Fruit fly (Drosophila melanogaster) whole organism, embryonic: Measurements from ENCODE around the gene fz.

Experiments used
- CG10147 ChIP-seq: fragments of 200-800 bp; sonication (Bioruptor generic); optimal IDR thresholded peaks from 2 replicates; lab custom pipeline; 2019; ENCODE audit warnings: missing biosample characterization, mild to moderate bottlenecking, missing genetic modification characterization, moderate library complexity
- CG11085 ChIP-seq: fragments of 200-800 bp; sonication (Bioruptor generic); IDR thresholded peaks from 2 replicates; pipeline ENCODE4 v1.3.6; 2022; ENCODE audit warnings: missing biosample characterization, missing genetic modification characterization
- CG12769 ChIP-seq: fragments of 200-800 bp; sonication (Bioruptor generic); optimal IDR thresholded peaks from 2 replicates; lab custom pipeline; 2019; ENCODE audit warnings: missing biosample characterization, mild to moderate bottlenecking, missing genetic modification characterization, moderate library complexity
- CG12942 ChIP-seq: fragments of 200-800 bp; sonication (Bioruptor generic); optimal IDR thresholded peaks from 3 replicates; lab custom pipeline; 2016; ENCODE audit warnings: missing biosample characterization, missing genetic modification characterization
- CG13424 ChIP-seq: fragments of 200-800 bp; sonication (Bioruptor generic); optimal IDR thresholded peaks from 2 replicates; lab custom pipeline; 2019; ENCODE audit warnings: missing biosample characterization, mild to moderate bottlenecking, missing genetic modification characterization, moderate library complexity
- CG15269 ChIP-seq: fragments of 200-800 bp; sonication (Bioruptor generic); optimal IDR thresholded peaks from 2 replicates; lab custom pipeline; 2018; ENCODE audit warnings: missing biosample characterization, mild to moderate bottlenecking, missing genetic modification characterization, moderate library complexity
- CG15601 ChIP-seq: fragments of 200-800 bp; sonication (Bioruptor generic); optimal IDR thresholded peaks from 3 replicates; lab custom pipeline; 2019; ENCODE audit warnings: missing biosample characterization, mild to moderate bottlenecking, missing genetic modification characterization, moderate library complexity
- CG1602 ChIP-seq: fragments of 200-800 bp; sonication (Bioruptor generic); optimal IDR thresholded peaks from 3 replicates; lab custom pipeline; 2016; ENCODE audit warnings: missing biosample characterization, missing genetic modification characterization
- CG17568 ChIP-seq: fragments of 200-800 bp; sonication (Bioruptor generic); optimal IDR thresholded peaks from 2 replicates; lab custom pipeline; 2018; ENCODE audit warnings: missing biosample characterization, mild to moderate bottlenecking, missing genetic modification characterization, moderate library complexity
- CG31388 ChIP-seq: fragments of 200-800 bp; sonication (Bioruptor generic); optimal IDR thresholded peaks from 2 replicates; lab custom pipeline; 2016; ENCODE audit warnings: missing biosample characterization, missing genetic modification characterization
- CG3995 ChIP-seq: fragments of 200-800 bp; sonication (Bioruptor generic); optimal IDR thresholded peaks from 3 replicates; lab custom pipeline; 2016; ENCODE audit warnings: missing biosample characterization, missing genetic modification characterization
- CG7372 ChIP-seq: fragments of 200-800 bp; sonication (Bioruptor generic); IDR thresholded peaks from 2 replicates; pipeline ENCODE4 v1.3.6; 2022; ENCODE audit warnings: missing biosample characterization, missing genetic modification characterization
- CG8290 ChIP-seq, 3 experiments: fragments of 200-800 bp; sonication (Bioruptor generic); optimal IDR thresholded peaks; 2 replicates each; lab custom pipeline; 2016 to 2019; ENCODE audit warnings: missing biosample characterization in 3 of 3, missing genetic modification characterization in 3 of 3, mild to moderate bottlenecking in 2 of 3, moderate library complexity in 1 of 3
- CG8478 ChIP-seq: fragments of >200 bp; optimal IDR thresholded peaks from 2 replicates; lab custom pipeline; 2018
- CG8944 ChIP-seq: fragments of 200-800 bp; sonication (Bioruptor generic); optimal IDR thresholded peaks from 3 replicates; lab custom pipeline; 2016; ENCODE audit warnings: missing biosample characterization, missing genetic modification characterization
- CG9215 ChIP-seq: fragments of 200-800 bp; sonication (Bioruptor generic); IDR thresholded peaks from 2 replicates; pipeline ENCODE4 v1.3.6; 2022; ENCODE audit warnings: missing biosample characterization, missing genetic modification characterization
- D19B ChIP-seq: fragments of 200-800 bp; sonication (Bioruptor generic); optimal IDR thresholded peaks from 2 replicates; lab custom pipeline; 2017; ENCODE audit warnings: missing biosample characterization, mild to moderate bottlenecking, missing genetic modification characterization
- Deaf1 ChIP-seq: fragments of 200-800 bp; optimal IDR thresholded peaks from 3 replicates; lab custom pipeline; 2019; ENCODE audit warnings: missing biosample characterization, mild to moderate bottlenecking, missing genetic modification characterization, moderate library complexity
- Dll ChIP-seq: fragments of 200-800 bp; sonication (Bioruptor generic); IDR thresholded peaks from 4 replicates; pipeline ENCODE4 v1.3.6; 2022; ENCODE audit warnings: missing biosample characterization, missing genetic modification characterization; ENCODE audit not compliant: partially characterized antibody
- Fer2 ChIP-seq: fragments of 200-800 bp; sonication (Bioruptor generic); optimal IDR thresholded peaks from 2 replicates; lab custom pipeline; 2018; ENCODE audit warnings: missing biosample characterization, mild to moderate bottlenecking, missing genetic modification characterization, moderate library complexity
- HmgD ChIP-seq: fragments of 200-800 bp; sonication (Bioruptor generic); optimal IDR thresholded peaks from 3 replicates; lab custom pipeline; 2016; ENCODE audit warnings: missing biosample characterization, missing genetic modification characterization
- Hr3 ChIP-seq: fragments of 200-800 bp; sonication (Bioruptor generic); optimal IDR thresholded peaks from 3 replicates; lab custom pipeline; 2016; ENCODE audit warnings: missing biosample characterization, missing genetic modification characterization
- Hr51 ChIP-seq, 2 experiments: fragments of 200-800 bp; sonication (Bioruptor generic); optimal IDR thresholded peaks; 2 replicates in 1 of 2; 3 replicates in 1 of 2; lab custom pipeline; 2016 to 2018; ENCODE audit warnings: missing biosample characterization in 2 of 2, missing genetic modification characterization in 2 of 2, mild to moderate bottlenecking in 1 of 2, moderate library complexity in 1 of 2
- Neu2 ChIP-seq: fragments of 200-800 bp; sonication (Bioruptor generic); optimal IDR thresholded peaks from 3 replicates; lab custom pipeline; 2016; ENCODE audit warnings: missing biosample characterization, missing genetic modification characterization, borderline replicate concordance
- Opbp ChIP-seq: fragments of 200-800 bp; sonication (Bioruptor generic); IDR thresholded peaks from 3 replicates; pipeline ENCODE4 v1.3.6; 2022; ENCODE audit warnings: missing biosample characterization, missing genetic modification characterization; ENCODE audit not compliant: partially characterized antibody
- Rx ChIP-seq: fragments of 200-800 bp; sonication (Bioruptor generic); IDR thresholded peaks from 2 replicates; pipeline ENCODE4 v1.3.6; 2022; ENCODE audit warnings: missing biosample characterization, missing genetic modification characterization
- Scr ChIP-seq: fragments of 200-800 bp; sonication (Bioruptor generic); IDR thresholded peaks from 2 replicates; pipeline ENCODE4 v1.3.6; 2022; ENCODE audit warnings: missing biosample characterization, missing genetic modification characterization; ENCODE audit not compliant: partially characterized antibody
- Side ChIP-seq: fragments of 200-800 bp; sonication (Bioruptor generic); optimal IDR thresholded peaks from 2 replicates; lab custom pipeline; 2016; ENCODE audit warnings: missing biosample characterization, missing genetic modification characterization
- Sin3A ChIP-seq: fragments of >200 bp; optimal IDR thresholded peaks from 2 replicates; lab custom pipeline; 2018
- Ssrp ChIP-seq: fragments of 200-800 bp; sonication (Bioruptor generic); optimal IDR thresholded peaks from 2 replicates; lab custom pipeline; 2018; ENCODE audit warnings: missing biosample characterization, mild to moderate bottlenecking, missing genetic modification characterization, moderate library complexity
- ac ChIP-seq: fragments of 200-800 bp; sonication (Bioruptor generic); optimal IDR thresholded peaks from 3 replicates; lab custom pipeline; 2017; ENCODE audit warnings: missing biosample characterization, mild to moderate bottlenecking, missing genetic modification characterization
- cg ChIP-seq: fragments of 200-800 bp; sonication (Bioruptor generic); optimal IDR thresholded peaks from 3 replicates; lab custom pipeline; 2019; ENCODE audit warnings: missing biosample characterization, mild to moderate bottlenecking, missing genetic modification characterization, moderate library complexity
- chm ChIP-seq: fragments of 200-800 bp; sonication (Bioruptor generic); IDR thresholded peaks from 2 replicates; pipeline ENCODE4 v1.3.6; 2022; ENCODE audit warnings: missing biosample characterization, missing genetic modification characterization
- emc ChIP-seq: fragments of 200-800 bp; sonication (Bioruptor generic); optimal IDR thresholded peaks from 2 replicates; lab custom pipeline; 2016; ENCODE audit warnings: missing biosample characterization, missing genetic modification characterization
- fd96Cb ChIP-seq: fragments of 200-800 bp; sonication (Bioruptor generic); optimal IDR thresholded peaks from 2 replicates; lab custom pipeline; 2018; ENCODE audit warnings: missing biosample characterization, mild to moderate bottlenecking, missing genetic modification characterization, moderate library complexity
- gro ChIP-seq: fragments of 200-800 bp; sonication (Bioruptor generic); optimal IDR thresholded peaks from 2 replicates; lab custom pipeline; 2016; ENCODE audit warnings: missing biosample characterization, missing genetic modification characterization
- ind ChIP-seq: fragments of 200-800 bp; sonication (Bioruptor generic); optimal IDR thresholded peaks from 3 replicates; lab custom pipeline; 2016; ENCODE audit warnings: missing biosample characterization, missing genetic modification characterization
- mam ChIP-seq: fragments of 200-800 bp; sonication (Bioruptor generic); optimal IDR thresholded peaks from 3 replicates; lab custom pipeline; 2016; ENCODE audit warnings: missing biosample characterization, missing genetic modification characterization
- nau ChIP-seq: fragments of 200-800 bp; sonication (Bioruptor generic); optimal IDR thresholded peaks from 3 replicates; lab custom pipeline; 2017; ENCODE audit warnings: missing biosample characterization, mild to moderate bottlenecking, missing genetic modification characterization, missing genetic modification reagents
- nerfin-1 ChIP-seq: fragments of 200-800 bp; sonication (Bioruptor generic); optimal IDR thresholded peaks from 3 replicates; lab custom pipeline; 2019; ENCODE audit warnings: missing biosample characterization, mild to moderate bottlenecking, missing genetic modification characterization, moderate library complexity
- org-1 ChIP-seq: fragments of 200-800 bp; sonication (Bioruptor generic); optimal IDR thresholded peaks from 2 replicates; lab custom pipeline; 2017; ENCODE audit warnings: missing biosample characterization, missing genetic modification characterization
- otp ChIP-seq: fragments of 200-800 bp; sonication (Bioruptor generic); IDR thresholded peaks from 3 replicates; pipeline ENCODE4, ENCODE4 v1.3.6; 2022; ENCODE audit warnings: missing biosample characterization, missing genetic modification characterization
- psq ChIP-seq: fragments of 200-800 bp; sonication (Bioruptor generic); optimal IDR thresholded peaks from 2 replicates; lab custom pipeline; 2017; ENCODE audit warnings: missing biosample characterization, missing genetic modification characterization
- pum ChIP-seq: fragments of 200-800 bp; sonication (Bioruptor generic); optimal IDR thresholded peaks from 2 replicates; lab custom pipeline; 2016; ENCODE audit warnings: missing biosample characterization, missing genetic modification characterization
- sc ChIP-seq, 3 experiments: fragments of >200 bp in 2 of 3; fragments of 200-800 bp in 1 of 3; sonication (Bioruptor generic) in 1 of 3; optimal IDR thresholded peaks; 2 replicates in 2 of 3; 3 replicates in 1 of 3; lab custom pipeline; 2017; ENCODE audit warnings: mild to moderate bottlenecking in 1 of 3, missing biosample characterization in 1 of 3, missing genetic modification characterization in 1 of 3, missing genetic modification reagents in 1 of 3
- sqz ChIP-seq: fragments of 200-800 bp; sonication (Bioruptor generic); optimal IDR thresholded peaks from 3 replicates; lab custom pipeline; 2018; ENCODE audit warnings: missing biosample characterization, mild to moderate bottlenecking, missing genetic modification characterization
- tin ChIP-seq: fragments of 200-800 bp; sonication (Bioruptor generic); optimal IDR thresholded peaks from 3 replicates; lab custom pipeline; 2016; ENCODE audit warnings: missing biosample characterization, missing genetic modification characterization
- ttk ChIP-seq: fragments of 200-800 bp; sonication (Bioruptor generic); IDR thresholded peaks from 2 replicates; pipeline ENCODE4 v2.1.2; 2022; ENCODE audit warnings: missing biosample characterization, missing genetic modification characterization
- usp ChIP-seq: fragments of >200 bp; optimal IDR thresholded peaks from 2 replicates; lab custom pipeline; 2017; ENCODE audit warnings: missing biosample characterization, missing genetic modification characterization
- zfh1 ChIP-seq: fragments of 200-800 bp; sonication (Bioruptor generic); IDR thresholded peaks from 3 replicates; pipeline ENCODE4 v1.3.6; 2022; ENCODE audit warnings: missing biosample characterization, missing genetic modification characterization
- zfh2 ChIP-seq: fragments of 200-800 bp; sonication (Bioruptor generic); optimal IDR thresholded peaks from 2 replicates; lab custom pipeline; 2016; ENCODE audit warnings: missing biosample characterization, missing genetic modification characterization

The fz gene

DNA sequence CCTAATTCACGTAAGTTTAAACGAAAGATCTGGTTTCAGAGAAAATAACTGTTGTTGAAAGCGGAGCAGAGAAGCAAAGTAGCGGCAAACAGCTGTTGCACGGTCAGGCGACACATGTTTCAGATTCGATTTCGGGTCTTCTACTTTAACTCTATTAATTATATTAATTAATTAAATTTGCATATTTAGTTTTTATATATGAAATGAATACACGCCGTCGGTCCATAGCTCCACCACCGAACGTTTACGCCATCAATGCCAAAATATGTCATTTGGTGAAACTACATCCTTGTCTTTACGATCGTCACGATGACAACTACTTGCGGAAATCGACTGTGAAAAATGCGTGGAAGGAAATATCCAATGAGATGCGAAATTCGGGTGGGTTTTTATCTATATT is 136.7 kb downstream of the fz start (continued):
- TF ChIP-seq CG8944 (GFP tag; lab: Kevin White, UChicago) (no peak), ac (peak; percentile 25), Dll (GFP tag; lab: Robert Waterston, UW) (no peak), ind (no peak), CG10147 (no peak), Side (no peak), Rx (GFP tag; lab: Robert Waterston, UW) (peak; percentile 19; the same call in 1 of the 2 replicates), tin (no peak), psq (GFP tag; lab: Kevin White, UChicago) (no peak), org-1 (no peak), Scr (no peak), cg (GFP tag; lab: Kevin White, UChicago) (no peak), CG12769 (tag; lab: Kevin White, UChicago) (no peak), CG15601 (tag; lab: Kevin White, UChicago) (peak; percentile 22), CG7372 (GFP tag; lab: Robert Waterston, UW) (no peak), Fer2 (tag; lab: Kevin White, UChicago) (no peak), sqz (no peak), usp (GFP tag; lab: Kevin White, UChicago) (no peak), CG15269 (tag; lab: Kevin White, UChicago) (no peak), Hr3 (GFP tag; lab: Kevin White, UChicago) (no peak), CG31388 (GFP tag; lab: Kevin White, UChicago) (no peak), HmgD (GFP tag; lab: Kevin White, UChicago) (no peak), CG3995 (no peak), CG12942 (no peak), CG13424 (tag; lab: Kevin White, UChicago) (peak; percentile 51), Sin3A (lab: Kevin White, UChicago) (no peak), Opbp (GFP tag; lab: Robert Waterston, UW) (no peak), Deaf1 (tag; lab: Kevin White, UChicago) (no peak), Ssrp (peak; percentile 29), nau (GFP tag; lab: Kevin White, UChicago) (no peak), fd96Cb (peak; percentile 12), pum (GFP tag; lab: Kevin White, UChicago) (no peak), nerfin-1 (no peak), CG8478 (lab: Kevin White, UChicago) (no peak), D19B (GFP tag; lab: Kevin White, UChicago) (no peak), gro (GFP tag; lab: Kevin White, UChicago) (no peak), ttk (GFP tag; lab: Robert Waterston, UW) (no peak), CG17568 (GFP tag; lab: Kevin White, UChicago) (no peak), CG1602 (GFP tag; lab: Kevin White, UChicago) (peak; percentile 11), zfh1 (GFP tag; lab: Robert Waterston, UW) (peak; percentile 74), CG9215 (GFP tag; lab: Robert Waterston, UW) (no peak), emc (no peak), CG11085 (GFP tag; lab: Robert Waterston, UW) (no peak), sc (optimal IDR thresholded peaks at IDR 0.05; lab: Kevin White, UChicago) (no peak), sc (GFP tag; optimal IDR thresholded peaks at IDR 0.05; lab: Kevin White, UChicago) (no peak), zfh2 (GFP tag; lab: Kevin White, UChicago) (no peak), Neu2 (GFP tag; lab: Kevin White, UChicago) (no peak), Hr51 (GFP tag; optimal IDR thresholded peaks at IDR 0.05; lab: Kevin White, UChicago) (peak in 1 of 2 experiments; percentile 43), CG8290 (GFP tag; optimal IDR thresholded peaks at IDR 0.05; lab: Kevin White, UChicago) (no peak), CG8290 (tag; optimal IDR thresholded peaks at IDR 0.05; lab: Kevin White, UChicago) (no peak), otp (GFP tag; lab: Robert Waterston, UW) (peak; percentile 36; the same call in 1 of the 3 replicates), mam (GFP tag; lab: Kevin White, UChicago) (no peak), chm (peak; percentile 53; the same call in 1 of the 2 replicates)
